Fruit fly (Drosophila melanogaster): ENCODE measurements around the gene CG31668.

The CG31668 gene

DNA sequence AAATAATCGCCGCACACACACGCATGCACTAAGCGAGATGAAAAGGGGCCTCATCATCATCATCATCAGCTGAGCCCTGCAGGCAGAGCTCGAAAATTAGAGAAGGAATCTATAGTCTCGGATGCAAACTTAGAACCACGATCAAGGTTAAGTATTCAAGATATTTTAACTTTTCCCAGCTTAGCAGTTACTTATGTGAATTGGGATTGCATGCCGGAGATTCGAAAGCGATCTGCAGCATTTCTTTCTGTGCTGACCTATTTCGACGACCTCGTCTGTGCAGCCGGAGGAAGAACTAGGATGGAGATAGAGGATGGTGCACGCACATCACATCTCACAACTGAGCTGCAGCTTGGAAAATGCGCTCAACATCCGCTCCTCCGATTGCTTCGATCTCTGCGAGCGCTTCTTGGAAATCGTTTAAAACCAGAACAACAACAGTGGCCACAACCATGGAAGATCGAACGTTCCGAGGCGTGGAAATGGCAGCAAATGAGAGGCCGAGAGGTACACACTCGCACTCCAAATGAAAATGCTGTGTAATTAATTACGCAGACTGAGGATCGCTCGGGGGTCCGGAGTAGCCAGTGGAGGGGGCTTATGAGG, 23.1 kb downstream of the CG31668 start (continued):
- peak; percentile 82 for TF ChIP-seq Ets96B (tag; optimal IDR thresholded peaks at IDR 0.05)
- TF ChIP-seq topi (GFP tag; optimal IDR thresholded peaks at IDR 0.05): no peak
- TF ChIP-seq CG6276 (GFP tag; optimal IDR thresholded peaks at IDR 0.05): peak; percentile 31
- TF ChIP-seq Sox14 (GFP tag; optimal IDR thresholded peaks at IDR 0.05): peak; percentile 80
- no peak for TF ChIP-seq Met (GFP tag; optimal IDR thresholded peaks at IDR 0.05)
- TF ChIP-seq Blimp-1 (GFP tag; optimal IDR thresholded peaks at IDR 0.05): no peak
- TF ChIP-seq Eip75B (GFP tag; optimal IDR thresholded peaks at IDR 0.05): peak; percentile 75
- peak; percentile 32 for TF ChIP-seq CG8632 (GFP tag; optimal IDR thresholded peaks at IDR 0.05)
- peak; percentile 34; the same call in 1 of the 2 replicates for TF ChIP-seq CG11294 (GFP tag; IDR thresholded peaks at IDR 0.05)
- peak; percentile 61 to 86 for TF ChIP-seq ss (GFP tag; optimal IDR thresholded peaks at IDR 0.05)
- TF ChIP-seq dac (GFP tag; optimal IDR thresholded peaks at IDR 0.05): peak; percentile 7
- peak; percentile 81 for TF ChIP-seq CG6808 (GFP tag; optimal IDR thresholded peaks at IDR 0.05)
- no peak for TF ChIP-seq CG9139 (GFP tag; optimal IDR thresholded peaks at IDR 0.05)
- peak; percentile 62 for TF ChIP-seq CG8119 (GFP tag; IDR thresholded peaks at IDR 0.05)
- TF ChIP-seq fd59A (GFP tag; optimal IDR thresholded peaks at IDR 0.05): peak; percentile 78
- TF ChIP-seq Lpt (GFP tag; optimal IDR thresholded peaks at IDR 0.05): peak; percentile 16
- no peak for TF ChIP-seq CG6854 (GFP tag; optimal IDR thresholded peaks at IDR 0.05)
- peak; percentile 61 to 76 for TF ChIP-seq salr (GFP tag; optimal IDR thresholded peaks at IDR 0.05)
- peak; percentile 57 for TF ChIP-seq CG32006 (GFP tag; optimal IDR thresholded peaks at IDR 0.05)
- peak; percentile 64 for TF ChIP-seq CG16779 (tag; optimal IDR thresholded peaks at IDR 0.05)
- TF ChIP-seq CG3032 (tag; optimal IDR thresholded peaks at IDR 0.05): peak; percentile 84
- peak; percentile 80 for TF ChIP-seq CG10669 (GFP tag; optimal IDR thresholded peaks at IDR 0.05)
- TF ChIP-seq Sox15 (GFP tag; optimal IDR thresholded peaks at IDR 0.05): no peak
- peak; percentile 17; the same call in 1 of the 2 replicates for TF ChIP-seq Gug (GFP tag; IDR thresholded peaks at IDR 0.05)
- TF ChIP-seq CG11762 (GFP tag; optimal IDR thresholded peaks at IDR 0.05; ENCODE audit: insufficient read depth): peak; percentile 23

DNA sequence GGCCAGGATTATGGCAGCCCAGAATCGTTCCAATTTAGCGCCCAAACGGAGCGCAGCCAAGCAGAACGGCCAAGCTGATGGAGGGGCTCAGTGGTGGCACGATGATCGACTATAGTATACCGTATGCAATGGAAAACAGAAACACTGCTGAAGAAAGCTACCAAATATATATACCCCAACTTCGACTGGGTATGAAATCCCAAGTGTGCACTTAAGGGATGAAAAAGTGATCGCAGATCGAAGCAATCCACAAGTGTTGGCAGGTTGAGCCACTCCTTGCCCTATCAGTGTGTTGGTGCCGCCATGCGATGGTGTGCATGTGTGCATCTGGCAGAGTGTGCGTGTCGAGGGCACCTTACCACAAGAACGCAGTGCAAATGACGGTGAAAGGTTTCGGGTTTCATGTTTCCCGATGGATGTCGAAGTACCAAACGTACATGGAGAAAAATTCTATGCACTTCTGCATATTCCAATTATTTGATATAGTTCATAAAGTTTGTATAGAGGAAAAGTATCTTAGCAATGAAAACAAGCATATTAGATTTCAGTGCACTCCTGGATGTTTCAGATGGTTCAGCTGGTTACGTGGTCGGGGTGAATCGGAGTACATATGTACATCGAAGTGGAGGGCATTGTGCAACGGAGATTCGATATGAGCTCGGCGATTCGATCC, 23.9 kb downstream of the CG31668 start:
- TF ChIP-seq Hr38 (GFP tag; optimal IDR thresholded peaks at IDR 0.05): no peak
- TF ChIP-seq CG6163 (GFP tag; IDR thresholded peaks at IDR 0.05): no peak
- no peak for TF ChIP-seq Hr4 (GFP tag; optimal IDR thresholded peaks at IDR 0.05)
- no peak for TF ChIP-seq acj6 (GFP tag; optimal IDR thresholded peaks at IDR 0.05)
- TF ChIP-seq Blimp-1 (GFP tag; optimal IDR thresholded peaks at IDR 0.05): no peak
- TF ChIP-seq CG9139 (GFP tag; optimal IDR thresholded peaks at IDR 0.05): no peak
- TF ChIP-seq CG4318 (GFP tag; optimal IDR thresholded peaks at IDR 0.05): no peak
- no peak for TF ChIP-seq CG15336 (GFP tag; IDR thresholded peaks at IDR 0.05)
- TF ChIP-seq CG34406 (GFP tag; optimal IDR thresholded peaks at IDR 0.05): no peak
- no peak for TF ChIP-seq CG3032 (tag; optimal IDR thresholded peaks at IDR 0.05)
- no peak for TF ChIP-seq CG8632 (GFP tag; optimal IDR thresholded peaks at IDR 0.05)
- TF ChIP-seq Sox15 (GFP tag; optimal IDR thresholded peaks at IDR 0.05): no peak
- TF ChIP-seq dsx (GFP tag; optimal IDR thresholded peaks at IDR 0.05; ENCODE audit: poor library complexity, severe bottlenecking): no peak
- TF ChIP-seq lz (GFP tag; optimal IDR thresholded peaks at IDR 0.05): peak; percentile 6
- TF ChIP-seq Ets96B (tag; optimal IDR thresholded peaks at IDR 0.05): no peak
- no peak for TF ChIP-seq eg (GFP tag; IDR thresholded peaks at IDR 0.05)
- no peak for TF ChIP-seq dac (GFP tag; optimal IDR thresholded peaks at IDR 0.05)
- no peak for TF ChIP-seq CG32006 (GFP tag; optimal IDR thresholded peaks at IDR 0.05)
- TF ChIP-seq OdsH (GFP tag; optimal IDR thresholded peaks at IDR 0.05): no peak
- TF ChIP-seq fkh (GFP tag; optimal IDR thresholded peaks at IDR 0.05): no peak
- TF ChIP-seq CG6276 (GFP tag; optimal IDR thresholded peaks at IDR 0.05): no peak
- no peak for TF ChIP-seq Lpt (GFP tag; optimal IDR thresholded peaks at IDR 0.05)
- TF ChIP-seq Met (GFP tag; optimal IDR thresholded peaks at IDR 0.05): peak; percentile 6
- TF ChIP-seq esn (GFP tag; optimal IDR thresholded peaks at IDR 0.05): peak; percentile 48
- TF ChIP-seq Eip78C (GFP tag): peak; percentile 41
- no peak for TF ChIP-seq CG6854 (GFP tag; optimal IDR thresholded peaks at IDR 0.05)
- TF ChIP-seq CG31627 (GFP tag; optimal IDR thresholded peaks at IDR 0.05): peak; percentile 21
- no peak for TF ChIP-seq CG1621 (tag; optimal IDR thresholded peaks at IDR 0.05)
- no peak for TF ChIP-seq Gug (GFP tag; IDR thresholded peaks at IDR 0.05)
- peak; percentile 8 for TF ChIP-seq Hr39 (GFP tag; optimal IDR thresholded peaks at IDR 0.05)
- peak; percentile 69 for TF ChIP-seq svp (GFP tag)
- TF ChIP-seq CG10669 (GFP tag; optimal IDR thresholded peaks at IDR 0.05): no peak
- TF ChIP-seq cyc (GFP tag; optimal IDR thresholded peaks at IDR 0.05): no peak
- TF ChIP-seq Ets21C (GFP tag; optimal IDR thresholded peaks at IDR 0.05): peak; percentile 11
- peak in 1 of 2 experiments; percentile 60 for TF ChIP-seq ss (GFP tag; optimal IDR thresholded peaks at IDR 0.05)
- TF ChIP-seq spab (GFP tag; optimal IDR thresholded peaks at IDR 0.05): no peak
- TF ChIP-seq fd59A (GFP tag; optimal IDR thresholded peaks at IDR 0.05): no peak
